Worm (Caenorhabditis elegans) whole organism, L3 larva: ENCODE results near the gene wdr-37.
A peak's percentile ranks its signal among the peaks of the same experiment; 100 is the strongest.

Source experiments
- R02D3.7 ChIP-seq: fragments of 150-350 bp; optimal IDR thresholded peaks from 2 replicates; lab custom pipeline; 2014; ENCODE audit warnings: missing biosample characterization, missing genetic modification characterization
- ZK546.5 ChIP-seq: sonication (generic microtip); optimal IDR thresholded peaks from 2 replicates; lab custom pipeline; 2017; ENCODE audit warnings: missing biosample characterization, missing genetic modification characterization
- aly-2 ChIP-seq: fragments of 150-350 bp; optimal IDR thresholded peaks from 2 replicates; lab custom pipeline; 2014; ENCODE audit warnings: missing biosample characterization, missing genetic modification characterization
- ama-1 ChIP-seq: fragments of 150-350 bp; optimal IDR thresholded peaks from 2 replicates; lab custom pipeline; 2018
- ceh-16 ChIP-seq: sonication (generic microtip); optimal IDR thresholded peaks from 2 replicates; lab custom pipeline; 2017; ENCODE audit warnings: missing biosample characterization, missing genetic modification characterization
- ceh-28 ChIP-seq: fragments of 150-350 bp; optimal IDR thresholded peaks from 2 replicates; lab custom pipeline; 2014; ENCODE audit warnings: missing biosample characterization, missing genetic modification reagents, missing genetic modification characterization
- ceh-82 ChIP-seq: fragments of 150-350 bp; optimal IDR thresholded peaks from 2 replicates; lab custom pipeline; 2014; ENCODE audit warnings: missing biosample characterization, missing genetic modification characterization
- ceh-9 ChIP-seq: sonication (generic microtip); optimal IDR thresholded peaks from 2 replicates; lab custom pipeline; 2018; ENCODE audit warnings: missing biosample characterization, missing genetic modification characterization
- daf-12 ChIP-seq: fragments of 150-350 bp; optimal IDR thresholded peaks from 2 replicates; lab custom pipeline; 2014; ENCODE audit warnings: missing biosample characterization, missing genetic modification reagents, missing genetic modification characterization
- egl-27 ChIP-seq: sonication (generic microtip); optimal IDR thresholded peaks from 4 replicates; lab custom pipeline; 2017; ENCODE audit warnings: missing biosample characterization, missing genetic modification reagents, missing genetic modification characterization
- egl-5 ChIP-seq: fragments of 150-350 bp; optimal IDR thresholded peaks from 2 replicates; lab custom pipeline; 2017; ENCODE audit warnings: missing biosample characterization, missing genetic modification reagents, missing genetic modification characterization, inconsistent platforms
- elt-1 ChIP-seq: fragments of 150-350 bp; optimal IDR thresholded peaks from 2 replicates; lab custom pipeline; 2014; ENCODE audit warnings: missing biosample characterization, missing genetic modification characterization
- elt-2 ChIP-seq: sonication (generic microtip); optimal IDR thresholded peaks from 2 replicates; lab custom pipeline; 2016; ENCODE audit warnings: missing genetic modification reagents, mild to moderate bottlenecking, missing genetic modification characterization, missing compliant biosample characterization
- elt-3 ChIP-seq, 3 experiments: fragments of 150-350 bp in 1 of 3; sonication (generic microtip) in 2 of 3; optimal IDR thresholded peaks; 2 replicates in 2 of 3; 4 replicates in 1 of 3; lab custom pipeline; 2014 to 2017; ENCODE audit warnings: missing biosample characterization in 3 of 3, missing genetic modification characterization in 3 of 3
- eor-1 ChIP-seq, 2 experiments: fragments of 150-350 bp; optimal IDR thresholded peaks; 2 replicates each; lab custom pipeline; 2014 to 2018; ENCODE audit warnings: missing biosample characterization in 2 of 2, missing genetic modification characterization in 2 of 2
- fkh-10 ChIP-seq: sonication (generic microtip); optimal IDR thresholded peaks from 2 replicates; lab custom pipeline; 2017; ENCODE audit warnings: missing biosample characterization, missing genetic modification reagents, missing genetic modification characterization
- fkh-2 ChIP-seq: fragments of 150-350 bp; optimal IDR thresholded peaks from 2 replicates; lab custom pipeline; 2014; ENCODE audit warnings: missing biosample characterization, missing genetic modification reagents, missing genetic modification characterization
- fos-1 ChIP-seq: fragments of 150-350 bp; optimal IDR thresholded peaks from 2 replicates; lab custom pipeline; 2014; ENCODE audit warnings: missing biosample characterization, missing genetic modification characterization
- hmg-11 ChIP-seq: sonication (generic microtip); optimal IDR thresholded peaks from 2 replicates; lab custom pipeline; 2016; ENCODE audit warnings: missing genetic modification characterization, missing compliant biosample characterization
- jun-1 ChIP-seq: fragments of 150-350 bp; optimal IDR thresholded peaks from 2 replicates; lab custom pipeline; 2014; ENCODE audit warnings: missing biosample characterization, missing genetic modification reagents, missing genetic modification characterization
- lin-15B ChIP-seq: fragments of 150-350 bp; optimal IDR thresholded peaks from 2 replicates; lab custom pipeline; 2014; ENCODE audit warnings: missing biosample characterization, missing genetic modification characterization
- lin-39 ChIP-seq: fragments of 150-350 bp; optimal IDR thresholded peaks from 2 replicates; lab custom pipeline; 2018; ENCODE audit warnings: missing biosample characterization, missing genetic modification reagents, missing genetic modification characterization
- mml-1 ChIP-seq: fragments of 150-350 bp; sonication (generic microtip); optimal IDR thresholded peaks from 3 replicates; lab custom pipeline; 2014; ENCODE audit warnings: missing biosample characterization, missing genetic modification characterization
- nfya-1 ChIP-seq: sonication (generic microtip); optimal IDR thresholded peaks from 2 replicates; lab custom pipeline; 2017; ENCODE audit warnings: missing genetic modification characterization, mild to moderate bottlenecking, missing compliant biosample characterization, antibody characterized with exemption, moderate library complexity; ENCODE audit not compliant: insufficient read depth
- nhr-11 ChIP-seq: fragments of 150-350 bp; optimal IDR thresholded peaks from 2 replicates; lab custom pipeline; 2014; ENCODE audit warnings: missing biosample characterization, missing genetic modification characterization
- nhr-12 ChIP-seq: fragments of 150-350 bp; optimal IDR thresholded peaks from 2 replicates; lab custom pipeline; 2014; ENCODE audit warnings: missing biosample characterization, missing genetic modification characterization
- nhr-23 ChIP-seq: fragments of 150-350 bp; optimal IDR thresholded peaks from 2 replicates; lab custom pipeline; 2014; ENCODE audit warnings: missing biosample characterization, missing genetic modification reagents, missing genetic modification characterization
- nhr-237 ChIP-seq: fragments of 150-350 bp; optimal IDR thresholded peaks from 2 replicates; lab custom pipeline; 2014; ENCODE audit warnings: missing biosample characterization, missing genetic modification characterization
- nhr-25 ChIP-seq: sonication (generic microtip); optimal IDR thresholded peaks from 2 replicates; lab custom pipeline; 2017; ENCODE audit warnings: missing biosample characterization, missing genetic modification characterization
- nhr-43 ChIP-seq: sonication (generic microtip); optimal IDR thresholded peaks from 2 replicates; lab custom pipeline; 2016; ENCODE audit warnings: mild to moderate bottlenecking, missing genetic modification characterization, missing compliant biosample characterization; ENCODE audit not compliant: poor library complexity, severe bottlenecking
- nhr-67 ChIP-seq: fragments of 150-350 bp; optimal IDR thresholded peaks from 2 replicates; lab custom pipeline; 2014; ENCODE audit warnings: missing biosample characterization, missing genetic modification characterization
- nhr-76 ChIP-seq: fragments of 150-350 bp; sonication (generic microtip); optimal IDR thresholded peaks from 5 replicates; lab custom pipeline; 2014; ENCODE audit warnings: missing biosample characterization, missing genetic modification characterization
- nhr-77 ChIP-seq: fragments of 150-350 bp; optimal IDR thresholded peaks from 2 replicates; lab custom pipeline; 2014; ENCODE audit warnings: missing biosample characterization, missing genetic modification characterization
- pha-4 ChIP-seq: fragments of 150-350 bp; optimal IDR thresholded peaks from 2 replicates; lab custom pipeline; 2014; ENCODE audit warnings: missing biosample characterization, missing genetic modification reagents, missing genetic modification characterization
- pqm-1 ChIP-seq: fragments of 150-350 bp; optimal IDR thresholded peaks from 2 replicates; lab custom pipeline; 2017; ENCODE audit warnings: missing biosample characterization, missing genetic modification characterization, inconsistent platforms
- snpc-4 ChIP-seq: fragments of 150-350 bp; optimal IDR thresholded peaks from 2 replicates; lab custom pipeline; 2014; ENCODE audit warnings: missing biosample characterization, missing genetic modification characterization
- tbx-2 ChIP-seq: sonication (generic microtip); optimal IDR thresholded peaks from 2 replicates; lab custom pipeline; 2016; ENCODE audit warnings: mild to moderate bottlenecking, missing genetic modification characterization, missing compliant biosample characterization
- unc-39 ChIP-seq: sonication (generic microtip); optimal IDR thresholded peaks from 4 replicates; lab custom pipeline; 2017; ENCODE audit warnings: missing biosample characterization, missing genetic modification characterization
- unc-62 ChIP-seq: fragments of 150-350 bp; sonication (generic microtip); optimal IDR thresholded peaks from 4 replicates; lab custom pipeline; 2014; ENCODE audit warnings: missing biosample characterization, missing genetic modification reagents, missing genetic modification characterization
- zag-1 ChIP-seq: fragments of 150-350 bp; optimal IDR thresholded peaks from 2 replicates; lab custom pipeline; 2014; ENCODE audit warnings: missing biosample characterization, missing genetic modification characterization

The wdr-37 gene

ce11 chrIII:5599958-5600357 is at the start of gene wdr-37:
wdr-37 (minus strand) TSS chrIII:5600058.
- no peak for TF ChIP-seq ceh-82
- no peak for TF ChIP-seq jun-1 (tag; lab: Kevin White, UChicago)
- no peak for TF ChIP-seq nhr-77 (tag; lab: Kevin White, UChicago)
- no peak for TF ChIP-seq elt-1
- TF ChIP-seq nhr-237, result no peak
- no peak for TF ChIP-seq ceh-16
- no peak for TF ChIP-seq nhr-12
- TF ChIP-seq nhr-23 (tag; lab: Kevin White, UChicago), result no peak
- TF ChIP-seq, all 47 proteins: peak for 0

- TF ChIP-seq aly-2 (tag; lab: Kevin White, UChicago), result no peak
- no peak for TF ChIP-seq egl-5 (tag; lab: Kevin White, UChicago)
- TF ChIP-seq nhr-43 (tag; lab: Kevin White, UChicago), result no peak
- no peak for TF ChIP-seq zag-1 (tag; lab: Kevin White, UChicago)
- TF ChIP-seq snpc-4 (tag; lab: Kevin White, UChicago), result no peak
- no peak for TF ChIP-seq mml-1 (tag; lab: Kevin White, UChicago)
- no peak for TF ChIP-seq nhr-237
- TF ChIP-seq ZK546.5 (tag; lab: Kevin White, UChicago), result no peak
- TF ChIP-seq ceh-16, result no peak
- TF ChIP-seq daf-12 (tag; lab: Kevin White, UChicago), result no peak
- no peak for TF ChIP-seq ceh-9 (tag; lab: Kevin White, UChicago)
- TF ChIP-seq lin-15B (tag; lab: Kevin White, UChicago), result no peak
- TF ChIP-seq pqm-1, result no peak
- no peak for TF ChIP-seq hmg-11
- no peak for TF ChIP-seq fkh-10 (GFP tag; lab: Kevin White, UChicago)
- no peak for TF ChIP-seq elt-3 (tag; optimal IDR thresholded peaks at IDR 0.05; lab: Kevin White, UChicago)
- no peak for TF ChIP-seq pha-4
- no peak for TF ChIP-seq nhr-77 (tag; lab: Kevin White, UChicago)
- no peak for TF ChIP-seq unc-39 (tag; lab: Kevin White, UChicago)
- TF ChIP-seq nhr-12, result no peak
These were observed 42.8 kb upstream of the wdr-37 start for ce11 chrIII:5642692-5643091.

- TF ChIP-seq nhr-11 (tag; lab: Kevin White, UChicago) (no peak), tbx-2 (tag; lab: Kevin White, UChicago) (no peak), fkh-2 (tag; lab: Kevin White, UChicago) (no peak), pha-4 (no peak), nhr-25 (tag; lab: Kevin White, UChicago) (no peak), fos-1 (no peak), ceh-28 (tag; lab: Kevin White, UChicago) (no peak), jun-1 (tag; lab: Kevin White, UChicago) (no peak), hmg-11 (no peak), nhr-67 (no peak), ceh-16 (no peak), unc-62 (GFP tag; lab: Kevin White, UChicago) (no peak), nhr-23 (tag; lab: Kevin White, UChicago) (no peak), ama-1 (lab: Kevin White, UChicago) (no peak), nhr-76 (tag; lab: Kevin White, UChicago) (no peak), nfya-1 (tag; lab: Kevin White, UChicago) (peak; percentile 85), unc-39 (tag; lab: Kevin White, UChicago) (no peak), fkh-10 (GFP tag; lab: Kevin White, UChicago) (peak; percentile 70), mml-1 (tag; lab: Kevin White, UChicago) (no peak), aly-2 (tag; lab: Kevin White, UChicago) (no peak), snpc-4 (tag; lab: Kevin White, UChicago) (peak; percentile 20), R02D3.7 (tag; lab: Kevin White, UChicago) (no peak), elt-1 (no peak), nhr-43 (tag; lab: Kevin White, UChicago) (no peak), lin-39 (tag; lab: Kevin White, UChicago) (peak; percentile 80), egl-5 (tag; lab: Kevin White, UChicago) (no peak), nhr-77 (tag; lab: Kevin White, UChicago) (no peak), egl-27 (tag; lab: Kevin White, UChicago) (no peak), lin-15B (tag; lab: Kevin White, UChicago) (peak; percentile 36), eor-1 (tag; optimal IDR thresholded peaks at IDR 0.05; lab: Kevin White, UChicago) (no peak), elt-2 (no peak), nhr-12 (no peak), elt-3 (tag; optimal IDR thresholded peaks at IDR 0.05; lab: Kevin White, UChicago) (no peak)
These were observed 40.0 kb upstream of the wdr-37 start for ce11 chrIII:5639893-5640292.
